Fruit fly (Drosophila melanogaster) whole organism, prepupa: ENCODE results near the gene CG14740.

Experiments used
- CG16779 ChIP-seq: fragments of 200-800 bp; sonication (Bioruptor generic); optimal IDR thresholded peaks from 3 replicates; lab custom pipeline; 2017; ENCODE audit warnings: missing biosample characterization, mild to moderate bottlenecking, missing genetic modification characterization
- CG31627 ChIP-seq: fragments of 200-800 bp; sonication (Bioruptor generic); optimal IDR thresholded peaks from 3 replicates; lab custom pipeline; 2016; ENCODE audit warnings: missing biosample characterization, missing genetic modification characterization
- CG6854 ChIP-seq: fragments of 200-800 bp; sonication (Bioruptor generic); optimal IDR thresholded peaks from 2 replicates; lab custom pipeline; 2017; ENCODE audit warnings: missing biosample characterization, mild to moderate bottlenecking, missing genetic modification characterization
- Met ChIP-seq: fragments of 200-800 bp; sonication (Bioruptor generic); optimal IDR thresholded peaks from 3 replicates; lab custom pipeline; 2016; ENCODE audit warnings: missing biosample characterization, missing genetic modification characterization
- topi ChIP-seq: fragments of 200-800 bp; sonication (Bioruptor generic); optimal IDR thresholded peaks from 3 replicates; lab custom pipeline; 2016; ENCODE audit warnings: missing biosample characterization, missing genetic modification characterization

DNA sequence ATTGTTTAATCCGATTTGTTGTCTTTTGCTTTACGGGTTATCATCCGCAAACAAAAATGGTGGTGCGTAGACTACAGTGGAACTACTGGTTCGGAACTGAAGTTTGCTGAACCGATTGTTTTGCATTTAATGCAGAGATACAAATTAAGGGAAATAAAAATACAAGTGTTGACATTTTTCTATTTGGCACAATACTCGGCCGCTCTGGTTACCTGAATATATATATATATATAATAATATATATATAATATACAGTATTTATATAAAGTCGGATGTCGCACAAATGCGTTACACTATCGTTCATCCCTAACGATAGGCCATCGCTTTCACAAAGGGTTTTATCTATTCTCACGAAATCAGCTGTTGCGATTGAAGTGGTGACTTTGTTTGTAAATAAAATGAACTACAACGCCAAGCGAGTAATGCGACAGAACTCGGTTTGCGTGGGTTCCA, 45.9 kb downstream of the CG14740 start, which contains the start of the genes DCAF12 and Spt3:
- no peak for TF ChIP-seq CG31627 (GFP tag; lab: Kevin White, UChicago)
- TF ChIP-seq topi = no peak
- TF ChIP-seq Met = no peak
- no peak for TF ChIP-seq CG16779 (tag; lab: Kevin White, UChicago)
- TF ChIP-seq CG6854 (GFP tag; lab: Kevin White, UChicago) = no peak
